Worm (Caenorhabditis elegans): Measurements from ENCODE around the gene srh-48.

srh-48 gene

ce11 chrII:9392724-9393123 is 12.8 kb downstream of the srh-48 start, which contains the start of gene lido-17:
TSS of gene lido-17 (minus strand) at chrII:9392824.
- no peak for TF ChIP-seq jun-1 (tag; optimal IDR thresholded peaks at IDR 0.05)
- TF ChIP-seq nhr-76 (tag; optimal IDR thresholded peaks at IDR 0.05): no peak
- no peak for TF ChIP-seq nhr-23 (tag; optimal IDR thresholded peaks at IDR 0.05)
- no peak for TF ChIP-seq egl-27 (tag; optimal IDR thresholded peaks at IDR 0.05)
- no peak for TF ChIP-seq ceh-82 (tag; optimal IDR thresholded peaks at IDR 0.05)
- no peak for TF ChIP-seq nhr-77 (tag; optimal IDR thresholded peaks at IDR 0.05)
- TF ChIP-seq skn-1 (tag; optimal IDR thresholded peaks at IDR 0.05): no peak
- no peak for TF ChIP-seq ama-1 (optimal IDR thresholded peaks at IDR 0.05)
- no peak for TF ChIP-seq nhr-12 (tag; optimal IDR thresholded peaks at IDR 0.05)
- no peak for TF ChIP-seq snpc-4 (tag; optimal IDR thresholded peaks at IDR 0.05)
- TF ChIP-seq tbx-2 (tag; optimal IDR thresholded peaks at IDR 0.05): no peak
- no peak for TF ChIP-seq nhr-43 (tag; optimal IDR thresholded peaks at IDR 0.05; ENCODE audit: poor library complexity, severe bottlenecking)
- TF ChIP-seq daf-12 (tag; optimal IDR thresholded peaks at IDR 0.05): no peak
- no peak for TF ChIP-seq nhr-25 (tag; optimal IDR thresholded peaks at IDR 0.05)
- no peak for TF ChIP-seq ztf-11 (tag; optimal IDR thresholded peaks at IDR 0.05)
- TF ChIP-seq ceh-28 (tag; optimal IDR thresholded peaks at IDR 0.05): no peak
- no peak for TF ChIP-seq zag-1 (tag; optimal IDR thresholded peaks at IDR 0.05)

DNA sequence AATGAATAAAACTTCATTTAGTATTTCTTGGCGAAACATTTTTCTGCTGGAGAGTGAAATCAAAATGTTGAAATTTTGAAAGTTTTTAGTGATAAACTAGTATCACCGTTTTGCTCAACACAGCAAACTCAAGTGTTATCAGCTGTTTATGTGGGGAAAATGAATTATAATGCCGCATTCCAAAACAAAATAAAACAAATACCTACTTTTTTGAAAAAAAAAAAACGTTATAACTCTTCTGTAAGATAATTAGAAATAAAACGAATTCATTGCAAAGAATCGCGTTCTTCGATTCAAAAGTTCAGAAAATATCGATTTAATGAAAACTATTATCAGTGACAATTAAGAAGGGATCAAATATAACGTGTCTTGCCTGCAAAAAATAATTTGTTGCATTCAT is 17.6 kb downstream of the srh-48 start, which contains the start of gene Y51B9A.9:
Gene Y51B9A.9 (minus strand): TSS at position 101 of the 400 bp plus-strand sequence.
- TF ChIP-seq ceh-28 (tag; optimal IDR thresholded peaks at IDR 0.05) (no peak), elt-2 (tag; optimal IDR thresholded peaks at IDR 0.05) (peak; percentile 22), egl-5 (tag; optimal IDR thresholded peaks at IDR 0.05) (no peak)

- TF ChIP-seq nhr-77 (tag; optimal IDR thresholded peaks at IDR 0.05): no peak
- TF ChIP-seq lin-15B (tag; optimal IDR thresholded peaks at IDR 0.05): no peak
- TF ChIP-seq nhr-12 (tag; optimal IDR thresholded peaks at IDR 0.05): no peak
- no peak for TF ChIP-seq snpc-4 (tag; optimal IDR thresholded peaks at IDR 0.05)
- no peak for TF ChIP-seq nfya-1 (tag; optimal IDR thresholded peaks at IDR 0.05; ENCODE audit: insufficient read depth)
- TF ChIP-seq hmg-11 (tag; optimal IDR thresholded peaks at IDR 0.05): no peak
- TF ChIP-seq daf-12 (tag; optimal IDR thresholded peaks at IDR 0.05): no peak
- no peak for TF ChIP-seq elt-2 (tag; optimal IDR thresholded peaks at IDR 0.05)
- TF ChIP-seq nhr-237 (tag; optimal IDR thresholded peaks at IDR 0.05): no peak
- TF ChIP-seq pha-4 (tag; optimal IDR thresholded peaks at IDR 0.05): no peak
- no peak for TF ChIP-seq nhr-23 (tag; optimal IDR thresholded peaks at IDR 0.05)
Observed at ce11 chrII:9398370-9398901, 18.5 kb downstream of the srh-48 start, which contains the start of the genes Y51B9A.14 and Y51B9A.8. TSS of gene Y51B9A.14 (minus strand) at chrII:9398470. TSS of gene Y51B9A.8 (plus strand) at chrII:9398851.

DNA sequence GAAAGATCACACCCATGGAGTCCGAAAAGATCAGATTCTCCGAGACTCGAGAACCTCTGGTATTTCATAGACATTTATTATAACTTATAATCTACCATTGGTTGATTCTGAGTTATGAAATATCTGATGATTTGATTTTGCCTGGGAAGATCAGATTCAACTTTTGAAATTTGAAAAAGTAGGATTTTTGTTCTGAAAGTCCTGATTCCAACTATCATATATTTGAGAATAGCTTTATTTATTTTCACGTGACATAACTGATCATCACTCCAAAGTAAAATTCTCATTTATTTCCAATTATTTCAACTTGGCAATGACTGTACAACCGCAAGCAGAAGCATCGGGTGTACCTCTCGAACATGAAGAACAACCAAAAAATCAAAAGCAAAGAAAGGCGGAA is 19.9 kb downstream of the srh-48 start, which contains the start of gene Y51B9A.7:
Gene Y51B9A.7 (plus strand): TSS at position 301 of the 400 bp plus-strand sequence.
- no peak for TF ChIP-seq nhr-25 (tag; optimal IDR thresholded peaks at IDR 0.05)
- TF ChIP-seq fos-1 (tag; optimal IDR thresholded peaks at IDR 0.05): no peak
- no peak for TF ChIP-seq unc-62 (GFP tag; optimal IDR thresholded peaks at IDR 0.05)
- TF ChIP-seq R02D3.7 (tag; optimal IDR thresholded peaks at IDR 0.05): no peak
- TF ChIP-seq nhr-12 (tag; optimal IDR thresholded peaks at IDR 0.05): no peak

ce11 chrII:9403087-9403486 is 23.2 kb downstream of the srh-48 start, which contains the start of gene Y51B9A.6:
TSS of gene Y51B9A.6 (minus strand) at chrII:9403187.
- no peak for TF ChIP-seq nhr-23 (tag; optimal IDR thresholded peaks at IDR 0.05)
- TF ChIP-seq ztf-11 (tag; optimal IDR thresholded peaks at IDR 0.05): no peak
- no peak for TF ChIP-seq pha-4 (tag; optimal IDR thresholded peaks at IDR 0.05)
- no peak for TF ChIP-seq snpc-4 (tag; optimal IDR thresholded peaks at IDR 0.05)
- TF ChIP-seq fkh-10 (GFP tag; optimal IDR thresholded peaks at IDR 0.05): no peak
- no peak for TF ChIP-seq nhr-12 (tag; optimal IDR thresholded peaks at IDR 0.05)
- no peak for TF ChIP-seq skn-1 (tag; optimal IDR thresholded peaks at IDR 0.05)

- TF ChIP-seq nhr-76 (tag; optimal IDR thresholded peaks at IDR 0.05) (no peak), ceh-28 (tag; optimal IDR thresholded peaks at IDR 0.05) (no peak), lin-39 (tag; optimal IDR thresholded peaks at IDR 0.05) (no peak), nhr-25 (tag; optimal IDR thresholded peaks at IDR 0.05) (no peak), nhr-11 (tag; optimal IDR thresholded peaks at IDR 0.05) (no peak), ZK546.5 (tag; optimal IDR thresholded peaks at IDR 0.05) (no peak), lsy-12 (tag; optimal IDR thresholded peaks at IDR 0.05) (no peak), snpc-4 (tag; optimal IDR thresholded peaks at IDR 0.05) (no peak), elt-2 (tag; optimal IDR thresholded peaks at IDR 0.05) (no peak), skn-1 (tag; optimal IDR thresholded peaks at IDR 0.05) (no peak), ceh-16 (tag; optimal IDR thresholded peaks at IDR 0.05) (no peak), fos-1 (tag; optimal IDR thresholded peaks at IDR 0.05) (no peak), egl-5 (tag; optimal IDR thresholded peaks at IDR 0.05) (no peak), tbx-2 (tag; optimal IDR thresholded peaks at IDR 0.05) (no peak), ztf-11 (tag; optimal IDR thresholded peaks at IDR 0.05) (no peak), jun-1 (tag; optimal IDR thresholded peaks at IDR 0.05) (no peak), egl-27 (tag; optimal IDR thresholded peaks at IDR 0.05) (no peak), nhr-77 (tag; optimal IDR thresholded peaks at IDR 0.05) (no peak), eor-1 (tag; optimal IDR thresholded peaks at IDR 0.05) (no peak), ceh-82 (tag; optimal IDR thresholded peaks at IDR 0.05) (no peak)
Observed at ce11 chrII:9403846-9404245, 23.9 kb downstream of the srh-48 start, which contains the start of gene Y51B9A.5. TSS of gene Y51B9A.5 (plus strand) at chrII:9404146.

Data from whole organism, L3 larva.